Worm (Caenorhabditis elegans) whole organism, young adult: ENCODE results near the gene ccch-1.
A peak's percentile ranks its signal among the peaks of the same experiment; 100 is the strongest.

Source experiments
- B0035.1 ChIP-seq: sonication (generic microtip); optimal IDR thresholded peaks from 2 replicates; lab custom pipeline; 2016; ENCODE audit warnings: missing genetic modification characterization, mild to moderate bottlenecking, missing compliant biosample characterization, missing genotype, missing genetic modification reagents
- B0336.3 ChIP-seq: fragments of 200-800 bp; sonication (Bioruptor generic); IDR thresholded peaks from 2 replicates; pipeline ENCODE4 v1.3.6; 2022; ENCODE audit warnings: missing genetic modification characterization, missing compliant biosample characterization
- C06A6.2 ChIP-seq: fragments of 200-800 bp; sonication (Bioruptor generic); conservative IDR thresholded peaks from 2 replicates; pipeline ENCODE4 v1.3.6; 2022; ENCODE audit warnings: missing genetic modification characterization, missing compliant biosample characterization
- D2030.7 ChIP-seq: fragments of 200-800 bp; sonication (Bioruptor generic); IDR thresholded peaks from 2 replicates; pipeline ENCODE4 v1.3.6; 2022; ENCODE audit warnings: missing genetic modification reagents, missing genetic modification characterization, missing compliant biosample characterization
- F10E7.11 ChIP-seq: sonication (generic microtip); optimal IDR thresholded peaks from 2 replicates; lab custom pipeline; 2017; ENCODE audit warnings: mild to moderate bottlenecking, missing genetic modification characterization, moderate library complexity, missing compliant biosample characterization
- F55B11.4 ChIP-seq: sonication (generic microtip); optimal IDR thresholded peaks from 2 replicates; lab custom pipeline; 2016; ENCODE audit warnings: missing compliant biosample characterization, missing genetic modification characterization, borderline replicate concordance; ENCODE audit not compliant: insufficient read depth
- F57C9.4 ChIP-seq: sonication (generic microtip); optimal IDR thresholded peaks from 2 replicates; lab custom pipeline; 2017; ENCODE audit warnings: mild to moderate bottlenecking, missing genetic modification characterization, missing compliant biosample characterization
- athp-1 ChIP-seq: sonication (generic microtip); optimal IDR thresholded peaks from 2 replicates; lab custom pipeline; 2017; ENCODE audit warnings: mild to moderate bottlenecking, missing genetic modification characterization, missing compliant biosample characterization
- bed-1 ChIP-seq: fragments of 200-800 bp; sonication (Bioruptor generic); IDR thresholded peaks from 2 replicates; pipeline ENCODE4 v1.3.6; 2022; ENCODE audit warnings: missing genetic modification reagents, missing genetic modification characterization, missing compliant biosample characterization
- cebp-1 ChIP-seq, 2 experiments: fragments of 200-800 bp in 1 of 2; sonication (Bioruptor generic) in 1 of 2; sonication (generic microtip) in 1 of 2; IDR thresholded peaks in 1 of 2; optimal IDR thresholded peaks in 1 of 2; 2 replicates each; pipeline versions ENCODE4 v1.3.6 to Lab custom; 2017 to 2022; ENCODE audit warnings: missing compliant biosample characterization in 2 of 2, missing genetic modification characterization in 2 of 2, mild to moderate bottlenecking in 1 of 2, missing genetic modification reagents in 1 of 2, moderate library complexity in 1 of 2
- cebp-2 ChIP-seq: fragments of 200-800 bp; sonication (Bioruptor generic); IDR thresholded peaks from 2 replicates; pipeline ENCODE4 v1.3.6; 2022; ENCODE audit warnings: missing genetic modification characterization, missing compliant biosample characterization
- ceh-100 ChIP-seq: fragments of 200-800 bp; sonication (Bioruptor generic); IDR thresholded peaks from 2 replicates; pipeline ENCODE4 v1.3.6; 2022; ENCODE audit warnings: missing genetic modification reagents, missing genetic modification characterization, missing compliant biosample characterization
- dox-1 ChIP-seq: fragments of 200-800 bp; sonication (Bioruptor generic); IDR thresholded peaks from 2 replicates; pipeline ENCODE4 v1.3.6; 2022; ENCODE audit warnings: missing genetic modification reagents, missing genetic modification characterization, missing compliant biosample characterization
- dpff-1 ChIP-seq: sonication (generic microtip); optimal IDR thresholded peaks from 2 replicates; lab custom pipeline; 2017; ENCODE audit warnings: mild to moderate bottlenecking, missing genetic modification characterization, missing compliant biosample characterization
- efl-1 ChIP-seq: fragments of 150-350 bp; optimal IDR thresholded peaks from 2 replicates; lab custom pipeline; 2014; ENCODE audit warnings: missing biosample characterization, missing genetic modification reagents, missing genetic modification characterization
- egrh-3 ChIP-seq: fragments of 200-800 bp; sonication (Bioruptor generic); IDR thresholded peaks from 2 replicates; pipeline ENCODE4 v1.3.6; 2022; ENCODE audit warnings: missing genetic modification reagents, missing genetic modification characterization, missing compliant biosample characterization
- gei-17 ChIP-seq: fragments of 200-800 bp; sonication (Bioruptor generic); optimal IDR thresholded peaks from 2 replicates; lab custom pipeline; 2018; ENCODE audit warnings: mild to moderate bottlenecking, missing genetic modification characterization, missing compliant biosample characterization
- him-1 ChIP-seq: sonication (generic microtip); optimal IDR thresholded peaks from 2 replicates; lab custom pipeline; 2016; ENCODE audit warnings: missing genotype, missing genetic modification reagents, missing genetic modification characterization, missing compliant biosample characterization
- hlh-12 ChIP-seq: sonication (generic microtip); optimal IDR thresholded peaks from 2 replicates; lab custom pipeline; 2016; ENCODE audit warnings: missing genetic modification characterization, missing compliant biosample characterization
- lag-1 ChIP-seq: fragments of 200-800 bp; sonication (Bioruptor generic); IDR thresholded peaks from 2 replicates; pipeline ENCODE4 v1.3.6; 2022; ENCODE audit warnings: missing genetic modification reagents, missing genetic modification characterization, missing compliant biosample characterization
- let-526 ChIP-seq: fragments of 200-800 bp; sonication (Bioruptor generic); IDR thresholded peaks from 2 replicates; pipeline ENCODE4 v1.3.6; 2022; ENCODE audit warnings: missing genetic modification reagents, missing genetic modification characterization, missing compliant biosample characterization
- lin-35 ChIP-seq, 3 experiments: fragments of 150-350 bp in 2 of 3; sonication (generic microtip) in 1 of 3; optimal IDR thresholded peaks; 2 replicates each; lab custom pipeline; 2014 to 2018; ENCODE audit warnings: missing biosample characterization in 3 of 3, missing genetic modification characterization in 3 of 3, missing genetic modification reagents in 3 of 3
- lin-54 ChIP-seq: fragments of 200-800 bp; sonication (Bioruptor generic); optimal IDR thresholded peaks from 2 replicates; lab custom pipeline; 2018; ENCODE audit warnings: mild to moderate bottlenecking, missing genetic modification characterization, missing compliant biosample characterization
- madf-8 ChIP-seq: fragments of 200-800 bp; sonication (Bioruptor generic); conservative IDR thresholded peaks from 2 replicates; pipeline ENCODE4 v1.3.6; 2022; ENCODE audit warnings: missing genetic modification reagents, missing genetic modification characterization, missing compliant biosample characterization
- mxl-1 ChIP-seq: sonication (generic microtip); optimal IDR thresholded peaks from 2 replicates; lab custom pipeline; 2016; ENCODE audit warnings: missing genetic modification characterization, missing compliant biosample characterization
- nfya-1 ChIP-seq: sonication (generic microtip); optimal IDR thresholded peaks from 2 replicates; lab custom pipeline; 2017; ENCODE audit warnings: antibody characterized with exemption, missing compliant biosample characterization, missing genetic modification characterization, borderline replicate concordance; ENCODE audit not compliant: insufficient read depth
- nhr-120 ChIP-seq: fragments of 200-800 bp; sonication (Bioruptor generic); IDR thresholded peaks from 2 replicates; pipeline ENCODE4 v1.3.6; 2022; ENCODE audit warnings: missing genetic modification characterization, missing compliant biosample characterization
- nhr-27 ChIP-seq: fragments of 200-800 bp; sonication (Bioruptor generic); optimal IDR thresholded peaks from 2 replicates; lab custom pipeline; 2018; ENCODE audit warnings: mild to moderate bottlenecking, missing genetic modification characterization, moderate library complexity, missing compliant biosample characterization
- pha-4 ChIP-seq: fragments of 150-350 bp; sonication (generic microtip); optimal IDR thresholded peaks from 2 replicates; lab custom pipeline; 2014; ENCODE audit warnings: missing biosample characterization, missing genetic modification reagents, missing genetic modification characterization
- repo-1 ChIP-seq: sonication (generic microtip); optimal IDR thresholded peaks from 2 replicates; lab custom pipeline; 2017; ENCODE audit warnings: mild to moderate bottlenecking, missing genetic modification characterization, missing compliant biosample characterization
- rpc-1 ChIP-seq, 2 experiments: fragments of 150-350 bp in 1 of 2; sonication (generic microtip) in 1 of 2; optimal IDR thresholded peaks; 2 replicates each; lab custom pipeline; 2014 to 2018; ENCODE audit warnings: missing biosample characterization in 1 of 2, missing genetic modification characterization in 1 of 2, missing genetic modification reagents in 1 of 2, missing genotype in 1 of 2
- sptf-2 ChIP-seq: fragments of 200-800 bp; sonication (Bioruptor generic); optimal IDR thresholded peaks from 2 replicates; lab custom pipeline; 2018; ENCODE audit warnings: mild to moderate bottlenecking, missing genetic modification characterization, missing compliant biosample characterization
- tbp1 ChIP-seq: fragments of 200-800 bp; sonication (Bioruptor generic); optimal IDR thresholded peaks from 2 replicates; lab custom pipeline; 2018; ENCODE audit warnings: mild to moderate bottlenecking, missing genetic modification characterization, missing compliant biosample characterization

ccch-1 gene

ce11 chrV:11515145-11515544 lies 12.5 kb upstream of the ccch-1 start:
- TF ChIP-seq lag-1 (GFP tag; lab: Robert Waterston, UW) = 0 out of 2 replicates have a peak, but pooled peaks have one; percentile 27
- TF ChIP-seq tbp1 = no peak

- TF ChIP-seq rpc-1 (optimal IDR thresholded peaks at IDR 0.05; lab: Kevin White, UChicago) (no peak), rpc-1 (tag; optimal IDR thresholded peaks at IDR 0.05; lab: Kevin White, UChicago) (no peak), athp-1 (tag; lab: Kevin White, UChicago) (no peak), B0336.3 (GFP tag; lab: Robert Waterston, UW) (no peak), nhr-120 (GFP tag; lab: Robert Waterston, UW) (no peak), hlh-12 (no peak), him-1 (tag; lab: Kevin White, UChicago) (no peak), ceh-100 (GFP tag; lab: Robert Waterston, UW) (no peak), nfya-1 (tag; lab: Kevin White, UChicago) (no peak), pha-4 (tag; lab: Kevin White, UChicago) (no peak), bed-1 (GFP tag; lab: Robert Waterston, UW) (no peak), F55B11.4 (tag; lab: Kevin White, UChicago) (no peak), let-526 (GFP tag; lab: Robert Waterston, UW) (no peak), cebp-2 (GFP tag; lab: Robert Waterston, UW) (no peak), repo-1 (no peak), lin-35 (GFP tag; optimal IDR thresholded peaks at IDR 0.05; lab: Kevin White, UChicago) (no peak), lin-54 (GFP tag; lab: Kevin White, UChicago) (no peak), cebp-1 (GFP tag; IDR thresholded peaks at IDR 0.05; lab: Robert Waterston, UW) (no peak), cebp-1 (tag; optimal IDR thresholded peaks at IDR 0.05; lab: Kevin White, UChicago) (no peak), egrh-3 (GFP tag; lab: Robert Waterston, UW) (no peak), dpff-1 (tag; lab: Kevin White, UChicago) (no peak)
Observed at ce11 chrV:11516141-11516591, 11.5 kb upstream of the ccch-1 start, which contains the start of gene sdz-8. Gene sdz-8 (minus strand): TSS chrV:11516191.

ce11 chrV:11517789-11518188 lies 9.8 kb upstream of the ccch-1 start, which contains the start of gene C55A6.4:
Gene C55A6.4 (minus strand): TSS chrV:11517889.
- TF ChIP-seq gei-17 = no peak
- no peak for TF ChIP-seq F57C9.4 (tag; lab: Kevin White, UChicago)

ce11 chrV:11520215-11520614 lies 7.4 kb upstream of the ccch-1 start, which contains the start of the genes C55A6.11 and C55A6.7:
Gene C55A6.11 (plus strand): TSS chrV:11520515.
Gene C55A6.7 (minus strand): TSS chrV:11520530.
- TF ChIP-seq F10E7.11 = no peak
- TF ChIP-seq dox-1 = no peak
- TF ChIP-seq C06A6.2 (GFP tag; lab: Robert Waterston, UW) = no peak
- no peak for TF ChIP-seq madf-8 (GFP tag; lab: Robert Waterston, UW)
- TF ChIP-seq mxl-1 = no peak
- TF ChIP-seq nhr-27 (tag; lab: Kevin White, UChicago) = no peak
- TF ChIP-seq sptf-2 (GFP tag; lab: Kevin White, UChicago) = no peak
- TF ChIP-seq B0035.1 (tag; lab: Kevin White, UChicago) = no peak
- no peak for TF ChIP-seq D2030.7
- no peak for TF ChIP-seq lag-1 (GFP tag; lab: Robert Waterston, UW)
- TF ChIP-seq efl-1 (GFP tag; lab: Kevin White, UChicago) = no peak
- TF ChIP-seq repo-1 = no peak
- TF ChIP-seq, all 124 proteins: peak for 0
